Fruit fly (Drosophila melanogaster): ENCODE measurements around the gene CG32278.

Gene CG32278

dm6 chr3L:3194059-3194458 lies 25.0 kb downstream of the CG32278 start (continued):
- peak; percentile 90 for TF ChIP-seq CG31627 (GFP tag; optimal IDR thresholded peaks at IDR 0.05)
- TF ChIP-seq CG6792 (GFP tag; optimal IDR thresholded peaks at IDR 0.05) = peak; percentile 95
- peak; percentile 74 for TF ChIP-seq CG6854 (GFP tag; optimal IDR thresholded peaks at IDR 0.05)
- TF ChIP-seq Eip78C (GFP tag) = peak; percentile 98
- TF ChIP-seq CG34406 (GFP tag; optimal IDR thresholded peaks at IDR 0.05) = peak; percentile 98
- peak; percentile 97 for TF ChIP-seq CG7368 (GFP tag; optimal IDR thresholded peaks at IDR 0.05)
- TF ChIP-seq CG8632 (GFP tag; optimal IDR thresholded peaks at IDR 0.05) = peak; percentile 97
- peak; percentile 15 for TF ChIP-seq fkh (GFP tag; optimal IDR thresholded peaks at IDR 0.05)
- peak; percentile 93 for TF ChIP-seq Smox (GFP tag; optimal IDR thresholded peaks at IDR 0.05)
- TF ChIP-seq CG9139 (GFP tag; optimal IDR thresholded peaks at IDR 0.05) = peak; percentile 85
- TF ChIP-seq CG10631 (GFP tag; optimal IDR thresholded peaks at IDR 0.05) = peak; percentile 98
- peak; percentile 93 for TF ChIP-seq CG11902 (GFP tag; optimal IDR thresholded peaks at IDR 0.05)
- peak; percentile 93 for TF ChIP-seq Eip93F (GFP tag; optimal IDR thresholded peaks at IDR 0.05)
- TF ChIP-seq spab (GFP tag; optimal IDR thresholded peaks at IDR 0.05) = peak; percentile 86
- peak; percentile 98 for TF ChIP-seq OdsH (GFP tag; optimal IDR thresholded peaks at IDR 0.05)
- TF ChIP-seq fd85E (GFP tag; optimal IDR thresholded peaks at IDR 0.05) = peak; percentile 93

- TF ChIP-seq fd59A (GFP tag; optimal IDR thresholded peaks at IDR 0.05) = no peak
- TF ChIP-seq CG10669 (GFP tag; optimal IDR thresholded peaks at IDR 0.05) = no peak
- TF ChIP-seq Hr4 (GFP tag; optimal IDR thresholded peaks at IDR 0.05) = no peak
- TF ChIP-seq acj6 (GFP tag; optimal IDR thresholded peaks at IDR 0.05) = no peak
- TF ChIP-seq CG8119 (GFP tag; IDR thresholded peaks at IDR 0.05) = no peak
- TF ChIP-seq spab (GFP tag; optimal IDR thresholded peaks at IDR 0.05) = no peak
- peak; percentile 9 for TF ChIP-seq dsx (GFP tag; optimal IDR thresholded peaks at IDR 0.05; ENCODE audit: poor library complexity, severe bottlenecking)
- TF ChIP-seq CG6792 (GFP tag; optimal IDR thresholded peaks at IDR 0.05) = no peak
- TF ChIP-seq lz (GFP tag; optimal IDR thresholded peaks at IDR 0.05) = peak; percentile 38
- no peak for TF ChIP-seq Met (GFP tag; optimal IDR thresholded peaks at IDR 0.05)
- no peak for TF ChIP-seq CG4318 (GFP tag; optimal IDR thresholded peaks at IDR 0.05)
- TF ChIP-seq pdm3 (GFP tag; optimal IDR thresholded peaks at IDR 0.05) = peak; percentile 26
- peak; percentile 29 for TF ChIP-seq Sox14 (GFP tag; optimal IDR thresholded peaks at IDR 0.05)
- TF ChIP-seq CG1621 (tag; optimal IDR thresholded peaks at IDR 0.05) = no peak
- peak; percentile 45 for TF ChIP-seq esn (GFP tag; optimal IDR thresholded peaks at IDR 0.05)
- peak; percentile 17 for TF ChIP-seq cyc (GFP tag; optimal IDR thresholded peaks at IDR 0.05)
- no peak for TF ChIP-seq dac (GFP tag; optimal IDR thresholded peaks at IDR 0.05)
- TF ChIP-seq Sox102F (GFP tag; optimal IDR thresholded peaks at IDR 0.05) = no peak
- peak; percentile 56 for TF ChIP-seq Eip78C (GFP tag)
- no peak for TF ChIP-seq CG6276 (GFP tag; optimal IDR thresholded peaks at IDR 0.05)
- TF ChIP-seq CG6854 (GFP tag; optimal IDR thresholded peaks at IDR 0.05) = peak; percentile 26
- no peak for TF ChIP-seq CG15336 (GFP tag; IDR thresholded peaks at IDR 0.05)
- no peak for TF ChIP-seq Gug (GFP tag; IDR thresholded peaks at IDR 0.05)
- peak; percentile 31 for TF ChIP-seq Smox (GFP tag; optimal IDR thresholded peaks at IDR 0.05)
- peak in 1 of 2 experiments; percentile 23 for TF ChIP-seq ss (GFP tag; optimal IDR thresholded peaks at IDR 0.05)
- TF ChIP-seq Lpt (GFP tag; optimal IDR thresholded peaks at IDR 0.05) = no peak
- TF ChIP-seq Ets21C (GFP tag; optimal IDR thresholded peaks at IDR 0.05) = peak; percentile 5
- TF ChIP-seq CG8632 (GFP tag; optimal IDR thresholded peaks at IDR 0.05) = no peak
- no peak for TF ChIP-seq Hr38 (GFP tag; optimal IDR thresholded peaks at IDR 0.05)
- TF ChIP-seq CG11294 (GFP tag; IDR thresholded peaks at IDR 0.05) = no peak
- no peak for TF ChIP-seq CG3919 (GFP tag; optimal IDR thresholded peaks at IDR 0.05)
- TF ChIP-seq salr (GFP tag; optimal IDR thresholded peaks at IDR 0.05) = no peak
- TF ChIP-seq CG31627 (GFP tag; optimal IDR thresholded peaks at IDR 0.05) = peak; percentile 28
- no peak for TF ChIP-seq CG11902 (GFP tag; optimal IDR thresholded peaks at IDR 0.05)
- no peak for TF ChIP-seq Eip75B (GFP tag; optimal IDR thresholded peaks at IDR 0.05)
- TF ChIP-seq CG9139 (GFP tag; optimal IDR thresholded peaks at IDR 0.05) = no peak
- no peak for TF ChIP-seq vri (GFP tag; optimal IDR thresholded peaks at IDR 0.05)
- no peak for TF ChIP-seq CG34406 (GFP tag; optimal IDR thresholded peaks at IDR 0.05)
- no peak for TF ChIP-seq CG8319 (GFP tag; optimal IDR thresholded peaks at IDR 0.05)
- TF ChIP-seq Blimp-1 (GFP tag; optimal IDR thresholded peaks at IDR 0.05) = no peak
- no peak for TF ChIP-seq CG6163 (GFP tag; IDR thresholded peaks at IDR 0.05)
- no peak for TF ChIP-seq achi (GFP tag; optimal IDR thresholded peaks at IDR 0.05)
- peak; percentile 65 for TF ChIP-seq svp (GFP tag)
- TF ChIP-seq CG16779 (tag; optimal IDR thresholded peaks at IDR 0.05) = no peak
Measured at dm6 chr3L:3197464-3197863, 28.4 kb downstream of the CG32278 start, which contains the start of gene CG14966. Gene CG14966 (minus strand): TSS chr3L:3197631.
